Fruit fly (Drosophila melanogaster): ENCODE results near the gene CG44002.

Gene CG44002

dm6 chr2L:3124500-3124977 lies 46.4 kb downstream of the CG44002 start (continued):
- no peak for TF ChIP-seq scrt (GFP tag; optimal IDR thresholded peaks at IDR 0.05)
- no peak for TF ChIP-seq disco-r (GFP tag; optimal IDR thresholded peaks at IDR 0.05)
- TF ChIP-seq hkb (optimal IDR thresholded peaks at IDR 0.05): no peak
- peak; percentile 39; the same call in 1 of the 2 replicates for TF ChIP-seq hkb (GFP tag; IDR thresholded peaks at IDR 0.05)
- TF ChIP-seq zen2 (GFP tag; IDR thresholded peaks at IDR 0.05; ENCODE audit: partially characterized antibody): peak; percentile 58; the same call in 1 of the 3 replicates
- no peak for TF ChIP-seq Lpt (GFP tag; optimal IDR thresholded peaks at IDR 0.05)
- no peak for TF ChIP-seq cad (GFP tag; optimal IDR thresholded peaks at IDR 0.05)
- TF ChIP-seq gt (GFP tag; IDR thresholded peaks at IDR 0.05): no peak
- no peak for TF ChIP-seq CG8089 (GFP tag; optimal IDR thresholded peaks at IDR 0.05)
- peak; percentile 14 for TF ChIP-seq CG34376 (GFP tag; optimal IDR thresholded peaks at IDR 0.05)
- TF ChIP-seq corto (GFP tag; optimal IDR thresholded peaks at IDR 0.05): no peak
- no peak for TF ChIP-seq lov (optimal IDR thresholded peaks at IDR 0.05)
- TF ChIP-seq lov (GFP tag; IDR thresholded peaks at IDR 0.05): no peak
- no peak for TF ChIP-seq CG1603 (tag; optimal IDR thresholded peaks at IDR 0.05)
- no peak for TF ChIP-seq CG3995 (GFP tag; optimal IDR thresholded peaks at IDR 0.05)
- no peak for TF ChIP-seq Hmr (GFP tag; optimal IDR thresholded peaks at IDR 0.05)
- TF ChIP-seq CTCF (GFP tag; optimal IDR thresholded peaks at IDR 0.05): no peak
- TF ChIP-seq CG9437 (GFP tag; optimal IDR thresholded peaks at IDR 0.05): no peak
- TF ChIP-seq wek (GFP tag; optimal IDR thresholded peaks at IDR 0.05): no peak
- TF ChIP-seq CG9932 (GFP tag; IDR thresholded peaks at IDR 0.05): no peak
- no peak for TF ChIP-seq rib (GFP tag; IDR thresholded peaks at IDR 0.05)
- no peak for TF ChIP-seq CG3838 (GFP tag; optimal IDR thresholded peaks at IDR 0.05)
- TF ChIP-seq Mrtf (GFP tag; IDR thresholded peaks at IDR 0.05): no peak
- TF ChIP-seq CG3065 (GFP tag; optimal IDR thresholded peaks at IDR 0.05): no peak
- TF ChIP-seq CG14014 (GFP tag; IDR thresholded peaks at IDR 0.05): no peak; the same call in 1 of the 2 replicates
- TF ChIP-seq Taf1 (GFP tag; IDR thresholded peaks at IDR 0.05): no peak
- TF ChIP-seq sug (tag; optimal IDR thresholded peaks at IDR 0.05): peak; percentile 99
- no peak for TF ChIP-seq Atf3 (GFP tag; optimal IDR thresholded peaks at IDR 0.05)
- no peak for TF ChIP-seq NK7.1 (GFP tag; optimal IDR thresholded peaks at IDR 0.05)
- no peak for TF ChIP-seq MBD-R2 (GFP tag; IDR thresholded peaks at IDR 0.05)

dm6 chr2L:3123562-3124345 lies 47.1 kb downstream of the CG44002 start:
- TF ChIP-seq CG2889 (GFP tag; IDR thresholded peaks at IDR 0.05): 0 out of 3 replicates have a peak, but pooled peaks have one; percentile 6
- peak; percentile 90 for TF ChIP-seq grn (GFP tag; optimal IDR thresholded peaks at IDR 0.05)
- peak; percentile 29 for TF ChIP-seq sug (tag; optimal IDR thresholded peaks at IDR 0.05)
- 0 out of 2 replicates have a peak, but pooled peaks have one; percentile 22 for TF ChIP-seq slbo (GFP tag; IDR thresholded peaks at IDR 0.05)
- peak; percentile 97 for TF ChIP-seq sd (tag; optimal IDR thresholded peaks at IDR 0.05)
- no peak for TF ChIP-seq fd96Cb (tag; optimal IDR thresholded peaks at IDR 0.05)
- TF ChIP-seq Xrp1 (GFP tag; IDR thresholded peaks at IDR 0.05): no peak
- no peak for TF ChIP-seq chm (GFP tag; IDR thresholded peaks at IDR 0.05)
- TF ChIP-seq D19A (tag; optimal IDR thresholded peaks at IDR 0.05): peak; percentile 19
- peak; percentile 38; the same call in 2 of the 3 replicates for TF ChIP-seq row (GFP tag; IDR thresholded peaks at IDR 0.05)
- peak; percentile 41; the same call in 1 of the 2 replicates for TF ChIP-seq GATAe (GFP tag; conservative IDR thresholded peaks at IDR 0.05)
- TF ChIP-seq mirr (GFP tag; optimal IDR thresholded peaks at IDR 0.05): peak; percentile 79
- peak; percentile 53 for TF ChIP-seq lab (GFP tag; optimal IDR thresholded peaks at IDR 0.05)
- 0 out of 3 replicates have a peak, but pooled peaks have one; percentile 3 for TF ChIP-seq CG11456 (GFP tag; IDR thresholded peaks at IDR 0.05)
- peak; percentile 82 for TF ChIP-seq exex (tag; optimal IDR thresholded peaks at IDR 0.05)
- TF ChIP-seq CG12219 (GFP tag; optimal IDR thresholded peaks at IDR 0.05): no peak
- peak; percentile 56 for TF ChIP-seq crol (GFP tag; IDR thresholded peaks at IDR 0.05)
- TF ChIP-seq otp (GFP tag; IDR thresholded peaks at IDR 0.05): peak; percentile 4; the same call in 1 of the 3 replicates
- peak; percentile 89 for TF ChIP-seq CG10274 (GFP tag; optimal IDR thresholded peaks at IDR 0.05)
